Worm (Caenorhabditis elegans) whole organism, mixed stage, embryonic: Measurements from ENCODE around the gene prp-21.

ENCODE experiments used
- blmp-1 ChIP-seq: fragments of 150-350 bp; optimal IDR thresholded peaks from 2 replicates; lab custom pipeline; 2014; ENCODE audit warnings: missing biosample characterization, missing genetic modification characterization
- nhr-28 ChIP-seq: fragments of 150-350 bp; optimal IDR thresholded peaks from 2 replicates; lab custom pipeline; 2014; ENCODE audit warnings: missing biosample characterization, missing genetic modification characterization

- TF ChIP-seq nhr-28 (tag; lab: Kevin White, UChicago) (no peak), blmp-1 (no peak)
Measured at ce11 chrII:437279-437678, 47.4 kb upstream of the prp-21 start.
